Worm (Caenorhabditis elegans): ENCODE results near the gene srz-25.
"Not testable (repeated sequence)": the region's sequence is repeated elsewhere in the genome, so short reads cannot be mapped to it uniquely, and the experiment has no call there.

The srz-25 gene

DNA sequence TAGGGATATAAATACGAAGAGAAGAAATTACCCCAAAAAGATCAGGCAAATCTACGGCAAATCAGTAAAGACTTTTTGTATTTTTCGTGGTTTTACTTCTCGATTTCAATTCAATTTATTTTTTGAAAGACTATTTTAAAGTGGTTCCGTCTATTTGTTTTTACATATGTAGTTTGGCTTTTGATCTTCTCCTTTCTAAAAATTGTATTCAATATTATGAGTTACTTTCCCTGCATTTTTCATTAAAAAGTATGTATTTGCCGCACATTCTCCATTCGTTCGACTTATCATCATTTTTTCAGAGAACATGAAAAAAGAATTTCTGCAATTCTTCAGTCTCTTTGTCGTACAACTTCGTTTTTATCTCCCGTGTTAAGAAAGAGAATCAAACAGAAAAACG is 26.5 kb downstream of the srz-25 start, which contains the start of gene C38D9.2:
Gene C38D9.2 (plus strand): TSS at position 301 of the 400 bp plus-strand sequence.
- TF ChIP-seq npax-4 (tag; optimal IDR thresholded peaks at IDR 0.05): no peak
- TF ChIP-seq nhr-11 (tag; optimal IDR thresholded peaks at IDR 0.05): no peak
- TF ChIP-seq pag-3 (tag; optimal IDR thresholded peaks at IDR 0.05; ENCODE audit: borderline replicate concordance): no peak
- no peak for TF ChIP-seq zip-5 (tag; optimal IDR thresholded peaks at IDR 0.05)
- TF ChIP-seq ama-1 (optimal IDR thresholded peaks at IDR 0.05): no peak
- TF ChIP-seq sox-2 (GFP tag; IDR thresholded peaks at IDR 0.05): no peak
- TF ChIP-seq ref-2 (tag; optimal IDR thresholded peaks at IDR 0.05): no peak
- no peak for TF ChIP-seq elt-2 (tag; optimal IDR thresholded peaks at IDR 0.05)
- no peak for TF ChIP-seq C38D4.7 (GFP tag; optimal IDR thresholded peaks at IDR 0.05)
- no peak for TF ChIP-seq dve-1 (tag; optimal IDR thresholded peaks at IDR 0.05)
- TF ChIP-seq ceh-6 (GFP tag; optimal IDR thresholded peaks at IDR 0.05): no peak
- no peak for TF ChIP-seq K02D7.2 (tag; optimal IDR thresholded peaks at IDR 0.05)
- no peak for TF ChIP-seq ceh-2 (tag; optimal IDR thresholded peaks at IDR 0.05)

DNA sequence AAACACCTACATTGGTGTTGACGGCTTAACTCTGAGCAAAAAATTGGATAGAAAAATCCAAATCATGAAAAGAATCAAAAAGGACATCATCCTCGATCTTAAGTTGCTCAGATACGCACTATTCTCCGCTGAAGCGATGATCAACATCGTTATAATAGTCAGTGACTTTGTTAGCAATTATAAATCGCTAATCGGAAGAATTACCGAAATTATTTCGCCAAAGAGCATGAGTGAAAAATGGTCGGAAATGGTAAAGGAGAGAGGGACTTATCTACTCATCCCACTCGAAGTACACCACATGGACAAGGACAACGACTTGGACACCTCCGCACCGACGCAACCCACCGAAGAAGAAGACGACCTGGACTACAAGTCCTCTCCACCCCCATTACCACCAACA is 39.6 kb downstream of the srz-25 start:
- TF ChIP-seq nfya-1 (tag; optimal IDR thresholded peaks at IDR 0.05) (no peak), Y22D7AL.16 (tag; optimal IDR thresholded peaks at IDR 0.05) (no peak), unc-42 (tag; optimal IDR thresholded peaks at IDR 0.05) (no peak), mec-3 (tag; optimal IDR thresholded peaks at IDR 0.05; ENCODE audit: borderline replicate concordance) (no peak), ceh-22 (tag; optimal IDR thresholded peaks at IDR 0.05) (no peak), pha-2 (tag; optimal IDR thresholded peaks at IDR 0.05) (no peak), unc-55 (GFP tag; optimal IDR thresholded peaks at IDR 0.05) (no peak), hlh-13 (GFP tag; optimal IDR thresholded peaks at IDR 0.05) (no peak), nhr-11 (tag; optimal IDR thresholded peaks at IDR 0.05) (no peak), npax-4 (tag; optimal IDR thresholded peaks at IDR 0.05) (no peak)

DNA sequence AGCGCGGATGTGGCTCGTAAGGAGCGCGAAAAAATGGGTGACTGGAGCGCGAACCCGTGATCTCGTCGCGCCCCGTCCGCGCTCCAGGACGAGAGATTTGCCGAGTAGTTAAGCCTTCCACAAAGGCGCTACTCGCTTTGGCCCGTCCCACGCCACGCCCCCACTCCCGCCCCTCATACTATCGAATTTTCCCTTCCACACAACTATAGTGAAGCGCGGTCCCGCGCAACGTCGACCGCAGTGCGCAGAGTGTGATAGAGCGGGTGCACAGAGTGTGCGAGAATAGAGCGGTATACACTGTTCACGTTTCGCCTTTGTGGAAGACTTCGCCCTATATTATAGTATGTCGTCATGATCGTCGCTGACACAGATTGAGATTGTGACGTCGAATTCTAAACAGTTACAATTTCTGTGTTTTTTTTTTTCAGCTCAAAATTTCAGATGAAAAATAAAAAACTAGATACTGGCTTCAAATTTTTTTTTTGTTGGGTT is 44.0 kb downstream of the srz-25 start, which contains the start of gene fbxa-133:
Gene fbxa-133 (plus strand): TSS at position 442 of the 492 bp plus-strand sequence.
- TF ChIP-seq hlh-30 (tag; optimal IDR thresholded peaks at IDR 0.05; ENCODE audit: insufficient read depth); tbx-7 (tag; optimal IDR thresholded peaks at IDR 0.05); tbx-2 (tag; optimal IDR thresholded peaks at IDR 0.05): not testable (repeated sequence)

Data from whole organism, late embryonic.